Fruit fly (Drosophila melanogaster) whole organism, pupa: ENCODE measurements around the gene CG12539.

Source experiments
- CG13204 ChIP-seq: fragments of 200-800 bp; sonication (Bioruptor generic); optimal IDR thresholded peaks from 2 replicates; lab custom pipeline; 2018; ENCODE audit warnings: missing biosample characterization, mild to moderate bottlenecking, missing genetic modification characterization, moderate library complexity
- CG32121 ChIP-seq: fragments of 200-800 bp; sonication (Bioruptor generic); IDR thresholded peaks from 2 replicates; pipeline ENCODE4 v1.3.6; 2022; ENCODE audit warnings: missing biosample characterization, missing genetic modification characterization
- CG4496 ChIP-seq: fragments of 200-800 bp; sonication (Bioruptor generic); IDR thresholded peaks from 3 replicates; pipeline ENCODE4 v1.3.6; 2022; ENCODE audit warnings: missing biosample characterization, missing genetic modification characterization
- CG8301 ChIP-seq: fragments of 200-800 bp; sonication (Bioruptor generic); optimal IDR thresholded peaks from 2 replicates; lab custom pipeline; 2018; ENCODE audit warnings: missing biosample characterization, mild to moderate bottlenecking, missing genetic modification characterization
- Ets98B ChIP-seq: fragments of 200-800 bp; sonication (Bioruptor generic); IDR thresholded peaks from 2 replicates; pipeline ENCODE4 v1.3.6; 2022; ENCODE audit warnings: missing biosample characterization, missing genetic modification characterization
- Pif1B ChIP-seq: fragments of 200-800 bp; sonication (Bioruptor generic); optimal IDR thresholded peaks from 3 replicates; lab custom pipeline; 2016; ENCODE audit warnings: missing biosample characterization, missing genetic modification characterization
- fd96Ca ChIP-seq: fragments of 200-800 bp; sonication (Bioruptor generic); IDR thresholded peaks from 3 replicates; pipeline ENCODE4 v1.3.6; 2022; ENCODE audit warnings: missing biosample characterization, missing genetic modification characterization
- gl ChIP-seq: fragments of 200-800 bp; sonication (Bioruptor generic); optimal IDR thresholded peaks from 2 replicates; lab custom pipeline; 2018; ENCODE audit warnings: missing biosample characterization, mild to moderate bottlenecking, missing genetic modification characterization

- no peak for TF ChIP-seq Ets98B (GFP tag; lab: Robert Waterston, UW)
- TF ChIP-seq CG8301 (tag; lab: Kevin White, UChicago), result no peak
- TF ChIP-seq gl, result no peak
- no peak for TF ChIP-seq CG32121 (GFP tag; lab: Robert Waterston, UW)
- TF ChIP-seq fd96Ca (GFP tag; lab: Robert Waterston, UW), result no peak
- no peak for TF ChIP-seq CG13204 (GFP tag; lab: Kevin White, UChicago)
- no peak for TF ChIP-seq Pif1B (GFP tag; lab: Kevin White, UChicago)
- no peak for TF ChIP-seq CG4496
Observed at dm6 chrX:14885554-14885953, 41.0 kb upstream of the CG12539 start.
